Fruit fly (Drosophila melanogaster): ENCODE results near the gene RpL7-like.
A peak's percentile ranks its signal among the peaks of the same experiment; 100 is the strongest.

The RpL7-like gene

DNA sequence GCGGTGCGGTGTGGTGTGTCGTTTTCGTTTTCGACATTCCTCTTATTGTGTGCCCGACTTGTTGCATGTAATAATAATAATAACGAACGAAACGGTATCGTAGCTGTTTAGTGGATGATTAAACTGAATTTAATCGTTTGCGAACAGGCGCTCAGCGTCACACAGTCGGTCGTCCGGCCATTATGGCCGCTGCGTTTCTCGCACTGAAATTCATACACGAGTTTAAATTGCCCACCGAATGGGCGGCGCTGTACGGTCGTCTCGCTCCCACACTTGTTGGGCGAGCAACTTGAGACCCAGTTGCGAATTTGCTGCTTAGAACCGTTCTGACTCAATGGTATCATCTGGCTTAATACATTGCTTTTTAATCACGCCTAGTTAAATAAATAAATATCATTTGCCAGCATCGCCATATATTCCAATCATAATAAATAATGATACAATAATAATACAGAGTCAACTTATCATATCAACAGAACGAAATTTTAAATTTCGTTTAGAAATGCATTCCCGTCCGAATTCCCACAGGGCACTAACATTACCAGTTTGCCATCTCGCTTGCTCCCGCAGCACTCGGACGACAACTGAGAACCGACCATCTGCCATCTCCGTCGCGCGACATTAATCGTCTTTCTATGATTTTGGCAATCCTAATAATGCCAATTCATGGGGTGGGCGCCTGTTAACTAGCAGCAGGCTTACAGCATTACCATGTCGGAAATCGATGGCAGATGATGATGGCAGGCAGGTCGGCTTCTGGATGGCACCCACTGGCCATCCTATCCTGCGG, 45.1 kb upstream of the RpL7-like start (continued):
- peak; percentile 93 for TF ChIP-seq PHDP (tag; optimal IDR thresholded peaks at IDR 0.05)
- TF ChIP-seq tin (GFP tag; optimal IDR thresholded peaks at IDR 0.05), result peak; percentile 85
- TF ChIP-seq caup (GFP tag; optimal IDR thresholded peaks at IDR 0.05; ENCODE audit: severe bottlenecking), result peak; percentile 86
- TF ChIP-seq CG42726 (GFP tag; IDR thresholded peaks at IDR 0.05; ENCODE audit: partially characterized antibody), result no peak
- peak; percentile 80 for TF ChIP-seq CG18764 (GFP tag; optimal IDR thresholded peaks at IDR 0.05)
- no peak for TF ChIP-seq CG14667 (GFP tag; IDR thresholded peaks at IDR 0.05)
- TF ChIP-seq grau (tag; optimal IDR thresholded peaks at IDR 0.05), result peak; percentile 95
- TF ChIP-seq Chrac-16 (GFP tag; optimal IDR thresholded peaks at IDR 0.05), result peak; percentile 89
- peak; percentile 82 for TF ChIP-seq CG8281 (tag; optimal IDR thresholded peaks at IDR 0.05)
- TF ChIP-seq pan (optimal IDR thresholded peaks at IDR 0.05), result no peak
- TF ChIP-seq pan (GFP tag; optimal IDR thresholded peaks at IDR 0.05 in 1 of 2, IDR thresholded peaks at IDR 0.05 in 1 of 2), result no peak
- TF ChIP-seq run (tag; optimal IDR thresholded peaks at IDR 0.05), result peak; percentile 27
- TF ChIP-seq E2f2 (GFP tag; IDR thresholded peaks at IDR 0.05), result no peak
- TF ChIP-seq eve (GFP tag; optimal IDR thresholded peaks at IDR 0.05), result no peak
- TF ChIP-seq Oaz (GFP tag; IDR thresholded peaks at IDR 0.05), result no peak
- no peak for TF ChIP-seq CG10565 (GFP tag; optimal IDR thresholded peaks at IDR 0.05)
- TF ChIP-seq CG4617 (GFP tag; optimal IDR thresholded peaks at IDR 0.05; ENCODE audit: borderline replicate concordance), result peak; percentile 82
- TF ChIP-seq wek (GFP tag; optimal IDR thresholded peaks at IDR 0.05), result peak; percentile 69
- TF ChIP-seq Hr51 (GFP tag; optimal IDR thresholded peaks at IDR 0.05), result peak; percentile 71 to 92
- peak; percentile 68 for TF ChIP-seq NC2α (GFP tag; optimal IDR thresholded peaks at IDR 0.05)
- TF ChIP-seq CG13775 (GFP tag; optimal IDR thresholded peaks at IDR 0.05), result peak; percentile 87
- no peak for TF ChIP-seq B-H1 (GFP tag; IDR thresholded peaks at IDR 0.05)
- TF ChIP-seq CG2116 (GFP tag; optimal IDR thresholded peaks at IDR 0.05), result peak; percentile 51
- no peak for TF ChIP-seq emc (GFP tag; optimal IDR thresholded peaks at IDR 0.05)
- peak; percentile 90 for TF ChIP-seq CG6854 (GFP tag; optimal IDR thresholded peaks at IDR 0.05)
- TF ChIP-seq danr (GFP tag; IDR thresholded peaks at IDR 0.05), result no peak
- TF ChIP-seq Hr3 (GFP tag; optimal IDR thresholded peaks at IDR 0.05), result peak; percentile 88
- no peak for TF ChIP-seq CG32772 (GFP tag; IDR thresholded peaks at IDR 0.05)
- no peak for TF ChIP-seq CG7745 (tag; optimal IDR thresholded peaks at IDR 0.05)
- peak; percentile 76 for TF ChIP-seq CG10274 (GFP tag; optimal IDR thresholded peaks at IDR 0.05)
- TF ChIP-seq Sox102F (GFP tag; optimal IDR thresholded peaks at IDR 0.05), result peak; percentile 86
- no peak for TF ChIP-seq Ptx1 (GFP tag; IDR thresholded peaks at IDR 0.05)
- TF ChIP-seq tll (GFP tag; optimal IDR thresholded peaks at IDR 0.05), result peak in 1 of 2 experiments; percentile 91
- no peak for TF ChIP-seq oc (tag; optimal IDR thresholded peaks at IDR 0.05)
- TF ChIP-seq CG12104 (GFP tag; optimal IDR thresholded peaks at IDR 0.05), result peak; percentile 68
- TF ChIP-seq gfzf (GFP tag; optimal IDR thresholded peaks at IDR 0.05), result no peak
- peak; percentile 76 for TF ChIP-seq CG12071 (GFP tag; optimal IDR thresholded peaks at IDR 0.05)
- TF ChIP-seq HLH4C (GFP tag; IDR thresholded peaks at IDR 0.05; ENCODE audit: partially characterized antibody), result no peak
- no peak for TF ChIP-seq Lpt (GFP tag; optimal IDR thresholded peaks at IDR 0.05)
- no peak for TF ChIP-seq CG11456 (GFP tag; IDR thresholded peaks at IDR 0.05)
- peak; percentile 64 for TF ChIP-seq CG6254 (GFP tag; optimal IDR thresholded peaks at IDR 0.05)
- no peak for TF ChIP-seq yki (optimal IDR thresholded peaks at IDR 0.05)
- peak; percentile 100 for TF ChIP-seq CG18262 (tag; optimal IDR thresholded peaks at IDR 0.05)
- no peak for TF ChIP-seq lov (optimal IDR thresholded peaks at IDR 0.05)
- TF ChIP-seq lov (GFP tag; IDR thresholded peaks at IDR 0.05), result no peak
- TF ChIP-seq mld (GFP tag; IDR thresholded peaks at IDR 0.05; ENCODE audit: partially characterized antibody), result no peak
- TF ChIP-seq CG9817 (tag; optimal IDR thresholded peaks at IDR 0.05), result peak; percentile 94
- no peak for TF ChIP-seq eyg (GFP tag; optimal IDR thresholded peaks at IDR 0.05)
- no peak for TF ChIP-seq z (GFP tag; IDR thresholded peaks at IDR 0.05)
- no peak for TF ChIP-seq slbo (GFP tag; IDR thresholded peaks at IDR 0.05)

Measured in whole organism, embryonic.